Worm (Caenorhabditis elegans): ENCODE results near the gene mtx-2.

DNA sequence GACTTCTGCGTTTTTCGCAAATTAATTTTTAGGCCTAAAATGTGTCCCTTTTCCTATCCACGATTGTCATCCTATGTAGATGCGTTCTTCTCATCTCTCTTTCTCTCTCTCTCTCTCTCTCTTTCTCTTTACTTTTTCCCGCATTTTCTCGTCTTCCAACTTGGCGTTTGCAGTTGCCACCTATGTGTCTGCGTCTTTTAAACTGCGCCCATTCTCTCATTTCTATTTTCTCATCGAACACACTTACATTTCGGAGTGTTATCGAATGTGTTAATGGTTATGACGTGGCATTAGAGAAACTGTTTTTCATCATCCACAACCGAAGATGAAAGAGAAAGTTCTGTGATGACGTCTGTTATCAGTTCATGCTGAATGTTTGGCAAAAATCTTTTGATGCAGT, 34.9 kb downstream of the mtx-2 start:
- TF ChIP-seq cog-1 (tag; optimal IDR thresholded peaks at IDR 0.05): peak; percentile 39
- 0 out of 2 replicates have a peak, but pooled peaks have one; percentile 17 for TF ChIP-seq flt-1 (GFP tag; IDR thresholded peaks at IDR 0.05)
- no peak for TF ChIP-seq klf-2 (GFP tag; conservative IDR thresholded peaks at IDR 0.05)
- TF ChIP-seq ztf-29 (GFP tag; IDR thresholded peaks at IDR 0.05): no peak
- no peak for TF ChIP-seq T22C8.4 (GFP tag; IDR thresholded peaks at IDR 0.05)
- no peak for TF ChIP-seq ztf-23 (GFP tag; IDR thresholded peaks at IDR 0.05)
- TF ChIP-seq med-1 (GFP tag; optimal IDR thresholded peaks at IDR 0.05; ENCODE audit: insufficient read depth): no peak
- TF ChIP-seq ref-1 (GFP tag; conservative IDR thresholded peaks at IDR 0.05): no peak

Measured in whole organism, midembryonic.